Fruit fly (Drosophila melanogaster): ENCODE measurements around the gene nullo.
A peak's percentile ranks its signal among the peaks of the same experiment; 100 is the strongest.

nullo gene

dm6 chrX:7004101-7004700 lies 45.1 kb upstream of the nullo start (continued):
- TF ChIP-seq pzg (GFP tag; optimal IDR thresholded peaks at IDR 0.05) (no peak), Gug (GFP tag; IDR thresholded peaks at IDR 0.05) (no peak), Adf1 (GFP tag; IDR thresholded peaks at IDR 0.05) (0 out of 2 replicates have a peak, but pooled peaks have one; percentile 10), CG18262 (tag; optimal IDR thresholded peaks at IDR 0.05) (peak; percentile 85), Bteb2 (GFP tag; optimal IDR thresholded peaks at IDR 0.05) (peak; percentile 57), dmrt99B (tag; optimal IDR thresholded peaks at IDR 0.05) (peak; percentile 58), danr (GFP tag; IDR thresholded peaks at IDR 0.05) (peak; percentile 23; the same call in 1 of the 2 replicates), ham (GFP tag; IDR thresholded peaks at IDR 0.05) (no peak; the same call in 1 of the 2 replicates), trem (tag; optimal IDR thresholded peaks at IDR 0.05) (peak; percentile 74), Poxn (GFP tag; IDR thresholded peaks at IDR 0.05) (no peak), caup (GFP tag; optimal IDR thresholded peaks at IDR 0.05; ENCODE audit: severe bottlenecking) (peak; percentile 84), grn (GFP tag; optimal IDR thresholded peaks at IDR 0.05) (peak; percentile 84), CG9932 (GFP tag; IDR thresholded peaks at IDR 0.05) (0 out of 2 replicates have a peak, but pooled peaks have one; percentile 5), BEAF-32 (GFP tag; optimal IDR thresholded peaks at IDR 0.05) (peak; percentile 1), CG17328 (GFP tag; IDR thresholded peaks at IDR 0.05) (peak; percentile 74), CG11504 (tag; optimal IDR thresholded peaks at IDR 0.05) (peak; percentile 53), Dip3 (GFP tag; optimal IDR thresholded peaks at IDR 0.05) (peak; percentile 19), Bgb (GFP tag; IDR thresholded peaks at IDR 0.05; ENCODE audit: partially characterized antibody) (no peak), B-H1 (GFP tag; IDR thresholded peaks at IDR 0.05) (peak; percentile 52; the same call in 1 of the 3 replicates), run (tag; optimal IDR thresholded peaks at IDR 0.05) (peak; percentile 48), fd96Cb (tag; optimal IDR thresholded peaks at IDR 0.05) (peak; percentile 56), ttk (GFP tag; IDR thresholded peaks at IDR 0.05) (peak; percentile 39; the same call in 1 of the 2 replicates), stc (GFP tag; IDR thresholded peaks at IDR 0.05) (peak; percentile 57; the same call in 1 of the 2 replicates), jigr1 (GFP tag; IDR thresholded peaks at IDR 0.05) (no peak), CG18011 (GFP tag; optimal IDR thresholded peaks at IDR 0.05) (peak; percentile 39), Rx (GFP tag; IDR thresholded peaks at IDR 0.05) (peak; percentile 61), chinmo (GFP tag; IDR thresholded peaks at IDR 0.05; ENCODE audit: partially characterized antibody) (no peak), CG43689 (GFP tag; IDR thresholded peaks at IDR 0.05) (no peak), CG4820 (GFP tag; optimal IDR thresholded peaks at IDR 0.05) (peak; percentile 79), mld (GFP tag; IDR thresholded peaks at IDR 0.05; ENCODE audit: partially characterized antibody) (no peak), Nf-YB (GFP tag; optimal IDR thresholded peaks at IDR 0.05) (peak; percentile 74), pho (GFP tag; optimal IDR thresholded peaks at IDR 0.05) (peak; percentile 63), CTCF (GFP tag; optimal IDR thresholded peaks at IDR 0.05) (peak; percentile 30), nom (GFP tag; optimal IDR thresholded peaks at IDR 0.05) (no peak), C15 (GFP tag; IDR thresholded peaks at IDR 0.05) (no peak), vfl (GFP tag; optimal IDR thresholded peaks at IDR 0.05) (peak; percentile 55), seq (GFP tag; IDR thresholded peaks at IDR 0.05) (peak; percentile 84), Ravus (GFP tag; IDR thresholded peaks at IDR 0.05) (no peak; the same call in 1 of the 2 replicates), HLH3B (GFP tag; IDR thresholded peaks at IDR 0.05) (peak; percentile 65; the same call in 1 of the 2 replicates), Max (GFP tag; optimal IDR thresholded peaks at IDR 0.05) (peak; percentile 78), CG7357 (GFP tag; IDR thresholded peaks at IDR 0.05) (no peak), lab (GFP tag; optimal IDR thresholded peaks at IDR 0.05) (peak; percentile 88), CG6791 (GFP tag; IDR thresholded peaks at IDR 0.05; ENCODE audit: partially characterized antibody) (no peak), CG13894 (tag; optimal IDR thresholded peaks at IDR 0.05) (no peak), Xrp1 (GFP tag; IDR thresholded peaks at IDR 0.05) (peak; percentile 92), CG3281 (GFP tag; optimal IDR thresholded peaks at IDR 0.05) (peak; percentile 70), unc-4 (GFP tag; IDR thresholded peaks at IDR 0.05; ENCODE audit: partially characterized antibody) (no peak), gro (GFP tag; optimal IDR thresholded peaks at IDR 0.05) (peak; percentile 30), CG8478 (optimal IDR thresholded peaks at IDR 0.05) (no peak), rib (GFP tag; IDR thresholded peaks at IDR 0.05) (no peak), sim (GFP tag; IDR thresholded peaks at IDR 0.05) (peak; percentile 81)
